Fruit fly (Drosophila melanogaster): ENCODE results near the gene CG14423.

DNA sequence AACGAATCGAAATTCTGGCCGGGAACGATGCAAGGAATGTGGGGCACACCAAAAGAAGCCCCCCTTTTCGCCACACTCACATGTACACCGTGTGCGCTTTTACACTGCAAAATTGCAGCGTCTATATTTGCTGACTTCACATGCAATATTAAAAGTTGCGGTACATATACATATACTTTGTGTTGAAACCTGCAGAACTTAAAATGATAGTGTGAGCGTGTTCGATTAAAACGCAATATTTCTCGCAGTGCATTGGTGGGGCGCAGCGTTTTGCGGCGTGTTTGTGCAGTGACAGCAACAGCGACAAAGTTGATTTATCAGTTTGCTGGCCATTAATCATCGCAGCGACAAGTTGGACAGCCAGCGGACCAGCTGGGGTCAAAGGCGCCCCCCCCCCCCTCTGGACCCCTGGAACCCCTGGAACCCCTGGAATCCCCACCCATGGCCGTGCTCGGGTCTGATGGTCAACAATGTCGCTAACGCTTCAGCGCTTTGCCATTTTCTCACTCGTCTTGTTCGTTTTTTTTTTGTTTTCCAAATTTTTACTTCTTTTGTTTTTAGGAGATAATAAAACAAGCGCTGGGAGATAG is 38.0 kb upstream of the CG14423 start:
- no peak for TF ChIP-seq toe (GFP tag; optimal IDR thresholded peaks at IDR 0.05)
- TF ChIP-seq Hr96 (GFP tag; optimal IDR thresholded peaks at IDR 0.05): no peak
- no peak for TF ChIP-seq CG33017 (tag; optimal IDR thresholded peaks at IDR 0.05)
- TF ChIP-seq CG7045 (GFP tag; optimal IDR thresholded peaks at IDR 0.05): no peak
